Worm (Caenorhabditis elegans) whole organism, L4 larva: ENCODE measurements around the gene K07C5.3.

ENCODE experiments used
- F37D6.2 ChIP-seq: sonication (generic microtip); optimal IDR thresholded peaks from 2 replicates; lab custom pipeline; 2016; ENCODE audit warnings: mild to moderate bottlenecking, missing genetic modification characterization, missing compliant biosample characterization
- T20F7.1 ChIP-seq: fragments of 200-800 bp; sonication (Bioruptor generic); optimal IDR thresholded peaks from 2 replicates; lab custom pipeline; 2018; ENCODE audit warnings: mild to moderate bottlenecking, missing genetic modification characterization, missing compliant biosample characterization
- Y105C5A.15 ChIP-seq: fragments of 200-800 bp; sonication (Bioruptor generic); IDR thresholded peaks from 2 replicates; pipeline ENCODE4 v1.3.6; 2022; ENCODE audit warnings: missing genetic modification characterization, missing compliant biosample characterization
- Y5F2A.4 ChIP-seq: fragments of 200-800 bp; sonication (Bioruptor generic); optimal IDR thresholded peaks from 2 replicates; lab custom pipeline; 2018; ENCODE audit warnings: mild to moderate bottlenecking, missing genetic modification characterization, missing compliant biosample characterization
- ZK546.5 ChIP-seq, 2 experiments: sonication (generic microtip); optimal IDR thresholded peaks; 2 replicates each; lab custom pipeline; 2017; ENCODE audit warnings: missing biosample characterization in 2 of 2, missing genetic modification characterization in 2 of 2
- aly-2 ChIP-seq: sonication (generic microtip); optimal IDR thresholded peaks from 2 replicates; lab custom pipeline; 2018; ENCODE audit warnings: missing biosample characterization, missing genetic modification characterization
- ama-1 ChIP-seq: fragments of 150-350 bp; optimal IDR thresholded peaks from 2 replicates; lab custom pipeline; 2014; ENCODE audit warnings: inconsistent platforms, mixed read lengths
- ceh-28 ChIP-seq: fragments of 150-350 bp; optimal IDR thresholded peaks from 2 replicates; lab custom pipeline; 2014; ENCODE audit warnings: missing biosample characterization, missing genetic modification reagents, missing genetic modification characterization
- ceh-32 ChIP-seq: sonication (generic microtip); optimal IDR thresholded peaks from 2 replicates; lab custom pipeline; 2016; ENCODE audit warnings: mild to moderate bottlenecking, missing genetic modification characterization, missing compliant biosample characterization; ENCODE audit not compliant: poor library complexity
- ceh-82 ChIP-seq: sonication (generic microtip); optimal IDR thresholded peaks from 2 replicates; lab custom pipeline; 2017; ENCODE audit warnings: missing biosample characterization, missing genetic modification characterization
- ctbp-1 ChIP-seq: fragments of 200-800 bp; sonication (Bioruptor generic); IDR thresholded peaks from 2 replicates; pipeline ENCODE4 v1.3.6; 2022; ENCODE audit warnings: missing genetic modification reagents, missing genetic modification characterization, missing compliant biosample characterization
- daf-19 ChIP-seq: fragments of 200-800 bp; sonication (Bioruptor generic); conservative IDR thresholded peaks from 2 replicates; pipeline ENCODE4 v1.3.6; 2022; ENCODE audit warnings: missing genetic modification characterization, missing compliant biosample characterization
- dmd-8 ChIP-seq: fragments of 200-800 bp; sonication (Bioruptor generic); IDR thresholded peaks from 2 replicates; pipeline ENCODE4 v1.3.6; 2022; ENCODE audit warnings: missing genetic modification characterization, missing compliant biosample characterization
- dpl-1 ChIP-seq: fragments of 150-350 bp; optimal IDR thresholded peaks from 2 replicates; lab custom pipeline; 2014; ENCODE audit warnings: missing biosample characterization, missing genetic modification reagents, missing genetic modification characterization
- duxl-1 ChIP-seq: sonication (generic microtip); optimal IDR thresholded peaks from 2 replicates; lab custom pipeline; 2016; ENCODE audit warnings: mild to moderate bottlenecking, missing genetic modification characterization, moderate library complexity, missing compliant biosample characterization; ENCODE audit not compliant: poor library complexity
- dve-1 ChIP-seq: sonication (generic microtip); optimal IDR thresholded peaks from 2 replicates; lab custom pipeline; 2017; ENCODE audit warnings: antibody characterized with exemption, mild to moderate bottlenecking, missing genetic modification characterization, missing compliant biosample characterization; ENCODE audit not compliant: insufficient read depth
- fos-1 ChIP-seq: fragments of 150-350 bp; optimal IDR thresholded peaks from 2 replicates; lab custom pipeline; 2014; ENCODE audit warnings: missing biosample characterization, missing genetic modification characterization
- hif-1 ChIP-seq, 2 experiments: sonication (generic microtip); optimal IDR thresholded peaks; 2 replicates each; lab custom pipeline; 2016 to 2017; ENCODE audit warnings: missing compliant biosample characterization in 2 of 2, missing genetic modification characterization in 2 of 2, missing genetic modification reagents in 2 of 2, missing genotype in 2 of 2, mild to moderate bottlenecking in 1 of 2
- hmg-1.1 ChIP-seq: fragments of 200-800 bp; sonication (Bioruptor generic); IDR thresholded peaks from 2 replicates; pipeline ENCODE4 v1.3.6; 2022; ENCODE audit warnings: missing genetic modification reagents, missing genetic modification characterization, missing compliant biosample characterization
- jun-1 ChIP-seq: fragments of 150-350 bp; optimal IDR thresholded peaks from 2 replicates; lab custom pipeline; 2014; ENCODE audit warnings: missing biosample characterization, missing genetic modification reagents, missing genetic modification characterization
- lim-7 ChIP-seq: fragments of 200-800 bp; sonication (Bioruptor generic); IDR thresholded peaks from 2 replicates; pipeline ENCODE4 v1.3.6; 2022; ENCODE audit warnings: missing genetic modification characterization, missing compliant biosample characterization
- lin-1 ChIP-seq: fragments of 200-800 bp; sonication (Bioruptor generic); IDR thresholded peaks from 2 replicates; pipeline ENCODE4 v1.3.6; 2022; ENCODE audit warnings: missing genetic modification reagents, missing genetic modification characterization, missing compliant biosample characterization
- lin-13 ChIP-seq: fragments of 150-350 bp; optimal IDR thresholded peaks from 2 replicates; lab custom pipeline; 2014; ENCODE audit warnings: missing biosample characterization, missing genetic modification reagents, missing genetic modification characterization
- lin-29 ChIP-seq: fragments of 200-800 bp; sonication (Bioruptor generic); IDR thresholded peaks from 2 replicates; pipeline ENCODE4 v1.3.6; 2022; ENCODE audit warnings: missing genetic modification reagents, missing genetic modification characterization, missing compliant biosample characterization
- lin-38 ChIP-seq: fragments of 200-800 bp; sonication (Bioruptor generic); IDR thresholded peaks from 2 replicates; pipeline ENCODE4 v1.3.6; 2022; ENCODE audit warnings: missing genetic modification reagents, missing genetic modification characterization, missing compliant biosample characterization
- madf-5 ChIP-seq, 2 experiments: fragments of 200-800 bp; sonication (Bioruptor generic); IDR thresholded peaks; 2 replicates each; pipeline ENCODE4 v1.3.6; 2022; ENCODE audit warnings: missing compliant biosample characterization in 2 of 2, missing genetic modification characterization in 2 of 2
- mdl-1 ChIP-seq, 2 experiments: fragments of 150-350 bp in 1 of 2; sonication (generic microtip) in 1 of 2; optimal IDR thresholded peaks; 2 replicates each; lab custom pipeline; 2014 to 2017; ENCODE audit warnings: missing biosample characterization in 2 of 2, missing genetic modification characterization in 2 of 2
- mep-1 ChIP-seq: fragments of 150-350 bp; sonication (generic microtip); optimal IDR thresholded peaks from 3 replicates; lab custom pipeline; 2014; ENCODE audit warnings: missing biosample characterization, missing genetic modification characterization
- mxl-3 ChIP-seq: fragments of 200-800 bp; sonication (Bioruptor generic); optimal IDR thresholded peaks from 2 replicates; lab custom pipeline; 2018; ENCODE audit warnings: mild to moderate bottlenecking, missing genetic modification characterization, missing compliant biosample characterization
- nhr-102 ChIP-seq: sonication (generic microtip); optimal IDR thresholded peaks from 2 replicates; lab custom pipeline; 2016; ENCODE audit warnings: mild to moderate bottlenecking, missing genetic modification characterization, moderate library complexity, missing compliant biosample characterization
- nhr-11 ChIP-seq: fragments of 150-350 bp; optimal IDR thresholded peaks from 2 replicates; lab custom pipeline; 2014; ENCODE audit warnings: missing biosample characterization, missing genetic modification characterization
- nhr-111 ChIP-seq: fragments of 200-800 bp; sonication (Bioruptor generic); optimal IDR thresholded peaks from 2 replicates; lab custom pipeline; 2018; ENCODE audit warnings: mild to moderate bottlenecking, missing genetic modification characterization, missing compliant biosample characterization
- nhr-28 ChIP-seq: fragments of 150-350 bp; optimal IDR thresholded peaks from 2 replicates; lab custom pipeline; 2014; ENCODE audit warnings: missing biosample characterization, missing genetic modification characterization
- nhr-48 ChIP-seq: sonication (generic microtip); optimal IDR thresholded peaks from 2 replicates; lab custom pipeline; 2016; ENCODE audit warnings: mild to moderate bottlenecking, missing genetic modification characterization, missing compliant biosample characterization
- nhr-76 ChIP-seq: fragments of 150-350 bp; optimal IDR thresholded peaks from 2 replicates; lab custom pipeline; 2014; ENCODE audit warnings: missing biosample characterization, missing genetic modification characterization
- php-3 ChIP-seq: fragments of 200-800 bp; sonication (Bioruptor generic); IDR thresholded peaks from 2 replicates; pipeline ENCODE4 v1.3.6; 2022; ENCODE audit warnings: missing genetic modification reagents, missing genetic modification characterization, missing compliant biosample characterization
- pqm-1 ChIP-seq: sonication (generic microtip); optimal IDR thresholded peaks from 2 replicates; lab custom pipeline; 2017; ENCODE audit warnings: missing biosample characterization, missing genetic modification characterization
- rbr-2 ChIP-seq: sonication (generic microtip); optimal IDR thresholded peaks from 2 replicates; lab custom pipeline; 2016; ENCODE audit warnings: missing genotype, missing genetic modification characterization, missing compliant biosample characterization
- snpc-4 ChIP-seq: fragments of 150-350 bp; optimal IDR thresholded peaks from 2 replicates; lab custom pipeline; 2014; ENCODE audit warnings: missing biosample characterization, missing genetic modification characterization
- unc-39 ChIP-seq: sonication (generic microtip); optimal IDR thresholded peaks from 2 replicates; lab custom pipeline; 2017; ENCODE audit warnings: missing biosample characterization, missing genetic modification characterization
- unc-62 ChIP-seq, 3 experiments: fragments of 150-350 bp in 1 of 3; sonication (generic microtip); optimal IDR thresholded peaks in 2 of 3; peaks in 1 of 3; 1 replicate in 1 of 3; 2 replicates in 2 of 3; lab custom pipeline; 2014 to 2017; ENCODE audit warnings: missing biosample characterization in 3 of 3, missing genetic modification characterization in 3 of 3, missing genetic modification reagents in 3 of 3, missing genotype in 1 of 3
- vab-7 ChIP-seq: fragments of 200-800 bp; sonication (Bioruptor generic); IDR thresholded peaks from 2 replicates; pipeline ENCODE4 v1.3.6; 2022; ENCODE audit warnings: missing genetic modification reagents, missing genetic modification characterization, missing compliant biosample characterization
- zag-1 ChIP-seq: fragments of 150-350 bp; optimal IDR thresholded peaks from 2 replicates; lab custom pipeline; 2014; ENCODE audit warnings: missing biosample characterization, missing genetic modification characterization
- zfp-2 ChIP-seq: sonication (generic microtip); optimal IDR thresholded peaks from 2 replicates; lab custom pipeline; 2016; ENCODE audit warnings: mild to moderate bottlenecking, missing genetic modification characterization, missing compliant biosample characterization
- zfp-3 ChIP-seq: fragments of 200-800 bp; sonication (Bioruptor generic); conservative IDR thresholded peaks from 2 replicates; pipeline ENCODE4 v1.3.6; 2022; ENCODE audit warnings: missing genetic modification reagents, missing genetic modification characterization, missing compliant biosample characterization
- zip-11 ChIP-seq: fragments of 200-800 bp; sonication (Bioruptor generic); IDR thresholded peaks from 2 replicates; pipeline ENCODE4 v1.3.6; 2022; ENCODE audit warnings: missing genetic modification characterization, missing compliant biosample characterization
- ztf-11 ChIP-seq: fragments of 150-350 bp; optimal IDR thresholded peaks from 2 replicates; lab custom pipeline; 2014; ENCODE audit warnings: missing biosample characterization, missing genetic modification characterization

Gene K07C5.3

DNA sequence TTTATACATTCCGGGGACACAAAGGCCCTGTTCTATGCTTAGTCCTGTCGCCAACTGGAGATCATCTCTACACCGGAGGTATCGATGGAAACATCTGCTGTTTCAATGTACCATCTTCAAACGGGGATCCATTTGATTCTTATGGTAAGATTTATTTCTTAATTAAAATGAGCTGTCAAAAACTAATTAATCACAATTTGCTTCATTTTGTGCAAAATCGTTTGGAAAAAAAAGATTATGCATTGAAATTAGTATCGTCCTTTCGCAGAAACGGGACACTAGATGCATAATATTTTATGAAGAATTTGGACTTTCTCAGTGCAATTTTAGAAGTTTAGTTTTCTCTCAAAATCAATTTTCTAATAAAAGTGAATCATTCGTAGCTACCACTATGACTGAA, 21.0 kb downstream of the K07C5.3 start:
- TF ChIP-seq php-3 (no peak), unc-62 (GFP tag; optimal IDR thresholded peaks at IDR 0.05 in 1 of 2; lab: Kevin White, UChicago) (peak in 1 of 2 experiments; percentile 93), unc-62 (tag; optimal IDR thresholded peaks at IDR 0.05; lab: Kevin White, UChicago) (no peak)

DNA sequence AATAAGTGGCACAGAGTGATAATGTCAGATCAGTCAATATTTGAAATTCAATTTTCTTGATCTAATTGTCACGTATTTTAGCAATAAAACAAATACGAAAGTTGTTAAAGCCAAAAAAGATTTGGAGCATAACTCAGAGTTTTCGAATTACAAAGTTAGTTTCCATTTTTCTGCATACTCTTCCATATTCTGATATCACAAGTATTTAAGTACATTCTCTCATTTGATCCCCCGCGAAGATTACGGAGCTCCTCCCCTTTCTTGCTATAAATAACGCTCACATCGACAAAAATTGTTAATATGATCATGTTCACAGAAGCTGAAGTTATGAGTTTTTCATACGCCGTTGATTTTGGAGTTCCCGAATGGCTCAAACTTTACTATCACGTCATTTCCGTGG, 25.4 kb downstream of the K07C5.3 start, which contains the start of gene sri-20:
Gene sri-20 (plus strand): TSS at position 301 of the 400 bp plus-strand sequence.
- TF ChIP-seq lin-13 (GFP tag; lab: Kevin White, UChicago) (no peak), nhr-11 (tag; lab: Kevin White, UChicago) (no peak), lin-38 (GFP tag; lab: Robert Waterston, UW) (no peak), lin-29 (GFP tag; lab: Robert Waterston, UW) (no peak), nhr-76 (no peak), aly-2 (tag; lab: Kevin White, UChicago) (no peak), zfp-3 (no peak), ceh-32 (tag; lab: Kevin White, UChicago) (no peak), ceh-82 (tag; lab: Kevin White, UChicago) (no peak), dpl-1 (GFP tag; lab: Kevin White, UChicago) (no peak), vab-7 (GFP tag; lab: Robert Waterston, UW) (no peak), ZK546.5 (tag; optimal IDR thresholded peaks at IDR 0.05; lab: Kevin White, UChicago) (no peak), ama-1 (lab: Kevin White, UChicago) (no peak), nhr-111 (GFP tag; lab: Kevin White, UChicago) (no peak), hif-1 (tag; optimal IDR thresholded peaks at IDR 0.05; lab: Kevin White, UChicago) (no peak)

ce11 chrV:10371177-10371576, 28.3 kb downstream of the K07C5.3 start:
- no peak for TF ChIP-seq nhr-102 (tag; lab: Kevin White, UChicago)
- TF ChIP-seq zag-1 (tag; lab: Kevin White, UChicago) = no peak
- no peak for TF ChIP-seq nhr-11 (tag; lab: Kevin White, UChicago)
- no peak for TF ChIP-seq F37D6.2 (tag; lab: Kevin White, UChicago)
- TF ChIP-seq hmg-1.1 = no peak
- no peak for TF ChIP-seq ztf-11 (tag; lab: Kevin White, UChicago)
- peak in 1 of 2 experiments; percentile 42 for TF ChIP-seq unc-62 (GFP tag; optimal IDR thresholded peaks at IDR 0.05 in 1 of 2; lab: Kevin White, UChicago)
- TF ChIP-seq unc-62 (tag; optimal IDR thresholded peaks at IDR 0.05; lab: Kevin White, UChicago) = no peak
- no peak for TF ChIP-seq duxl-1 (tag; lab: Kevin White, UChicago)
- no peak for TF ChIP-seq ctbp-1 (GFP tag; lab: Robert Waterston, UW)
- TF ChIP-seq hif-1 (tag; optimal IDR thresholded peaks at IDR 0.05; lab: Kevin White, UChicago) = peak in 1 of 2 experiments; percentile 45
- TF ChIP-seq zfp-2 (tag; lab: Kevin White, UChicago) = no peak
- no peak for TF ChIP-seq jun-1
- peak in 1 of 2 experiments; percentile 66 for TF ChIP-seq mdl-1 (tag; optimal IDR thresholded peaks at IDR 0.05; lab: Kevin White, UChicago)
- no peak for TF ChIP-seq snpc-4
- peak; percentile 38 for TF ChIP-seq pqm-1 (tag; lab: Kevin White, UChicago)
- TF ChIP-seq nhr-28 (tag; lab: Kevin White, UChicago) = peak; percentile 100
- TF ChIP-seq nhr-48 = peak; percentile 67
- TF ChIP-seq ceh-28 = no peak
- TF ChIP-seq madf-5 (GFP tag; IDR thresholded peaks at IDR 0.05; lab: Robert Waterston, UW) = no peak
- TF ChIP-seq dmd-8 (GFP tag; lab: Robert Waterston, UW) = no peak
- no peak for TF ChIP-seq aly-2 (tag; lab: Kevin White, UChicago)
- TF ChIP-seq dve-1 (tag; lab: Kevin White, UChicago) = peak; percentile 89
- TF ChIP-seq daf-19 = no peak
- no peak for TF ChIP-seq nhr-111 (GFP tag; lab: Kevin White, UChicago)
- no peak for TF ChIP-seq lim-7 (GFP tag; lab: Robert Waterston, UW)
- no peak for TF ChIP-seq unc-39 (tag; lab: Kevin White, UChicago)
- peak; percentile 56 for TF ChIP-seq T20F7.1 (GFP tag; lab: Kevin White, UChicago)
- TF ChIP-seq mep-1 (tag; lab: Kevin White, UChicago) = peak; percentile 33
- TF ChIP-seq rbr-2 = no peak
- no peak for TF ChIP-seq lin-1 (GFP tag; lab: Robert Waterston, UW)
- no peak for TF ChIP-seq lin-29 (GFP tag; lab: Robert Waterston, UW)
- TF ChIP-seq Y5F2A.4 = no peak
- TF ChIP-seq mxl-3 (GFP tag; lab: Kevin White, UChicago) = peak; percentile 72
- TF ChIP-seq zfp-3 = 0 out of 2 replicates have a peak, but pooled peaks have one; percentile 29
- no peak for TF ChIP-seq zip-11 (GFP tag; lab: Robert Waterston, UW)
- TF ChIP-seq Y105C5A.15 = no peak
- TF ChIP-seq lin-38 (GFP tag; lab: Robert Waterston, UW) = no peak
- no peak for TF ChIP-seq fos-1 (tag; lab: Kevin White, UChicago)
